Worm (Caenorhabditis elegans) whole organism, L3 larva: ENCODE results near the gene pmp-5.

ENCODE experiments used
- ZK546.5 ChIP-seq: sonication (generic microtip); optimal IDR thresholded peaks from 2 replicates; lab custom pipeline; 2017; ENCODE audit warnings: missing biosample characterization, missing genetic modification characterization
- aly-2 ChIP-seq: fragments of 150-350 bp; optimal IDR thresholded peaks from 2 replicates; lab custom pipeline; 2014; ENCODE audit warnings: missing biosample characterization, missing genetic modification characterization
- ama-1 ChIP-seq: fragments of 150-350 bp; optimal IDR thresholded peaks from 2 replicates; lab custom pipeline; 2018
- lin-39 ChIP-seq: fragments of 150-350 bp; optimal IDR thresholded peaks from 2 replicates; lab custom pipeline; 2018; ENCODE audit warnings: missing biosample characterization, missing genetic modification reagents, missing genetic modification characterization
- nhr-23 ChIP-seq: fragments of 150-350 bp; optimal IDR thresholded peaks from 2 replicates; lab custom pipeline; 2014; ENCODE audit warnings: missing biosample characterization, missing genetic modification reagents, missing genetic modification characterization
- nhr-28 ChIP-seq: fragments of 150-350 bp; optimal IDR thresholded peaks from 2 replicates; lab custom pipeline; 2014; ENCODE audit warnings: missing biosample characterization, missing genetic modification characterization
- pha-4 ChIP-seq: fragments of 150-350 bp; optimal IDR thresholded peaks from 2 replicates; lab custom pipeline; 2014; ENCODE audit warnings: missing biosample characterization, missing genetic modification reagents, missing genetic modification characterization

DNA sequence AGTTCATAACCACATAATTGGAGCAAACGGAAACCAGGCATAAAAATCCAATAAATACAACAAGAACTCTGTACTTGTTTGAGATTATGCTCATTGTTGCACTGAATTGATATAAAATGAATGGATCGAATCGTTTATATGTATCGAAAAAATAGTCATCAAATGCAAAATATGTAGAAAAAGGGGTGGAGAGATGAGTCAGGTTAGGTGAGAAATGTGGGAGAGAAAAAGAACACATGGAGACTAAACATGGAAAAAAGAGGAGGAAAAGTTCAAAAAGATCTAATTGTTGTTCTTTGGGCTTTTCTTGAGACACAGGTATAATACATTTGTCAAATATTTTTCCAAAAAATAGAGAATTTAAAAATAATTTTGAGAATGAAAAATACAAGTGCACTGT, 22.8 kb upstream of the pmp-5 start, which contains the start of gene K11G9.5:
- TF ChIP-seq nhr-23 (no peak), ZK546.5 (tag; lab: Kevin White, UChicago) (no peak), nhr-28 (tag; lab: Kevin White, UChicago) (no peak), lin-39 (tag; lab: Kevin White, UChicago) (no peak), pha-4 (no peak), ama-1 (lab: Kevin White, UChicago) (no peak), aly-2 (tag; lab: Kevin White, UChicago) (no peak)
